Fruit fly (Drosophila melanogaster) whole organism, embryonic: ENCODE measurements around the gene CG12479.

Experiments used
- Antp ChIP-seq: fragments of 200-800 bp; sonication (Bioruptor generic); optimal IDR thresholded peaks from 3 replicates; lab custom pipeline; 2016; ENCODE audit warnings: missing biosample characterization, missing genetic modification characterization
- B-H2 ChIP-seq: fragments of 200-800 bp; sonication (Bioruptor generic); optimal IDR thresholded peaks from 2 replicates; lab custom pipeline; 2018; ENCODE audit warnings: missing biosample characterization, mild to moderate bottlenecking, missing genetic modification characterization
- Bgb ChIP-seq: fragments of 200-800 bp; sonication (Bioruptor generic); IDR thresholded peaks from 2 replicates; pipeline ENCODE4 v1.3.6; 2022; ENCODE audit warnings: missing biosample characterization, missing genetic modification characterization; ENCODE audit not compliant: partially characterized antibody
- CG11085 ChIP-seq: fragments of 200-800 bp; sonication (Bioruptor generic); IDR thresholded peaks from 2 replicates; pipeline ENCODE4 v1.3.6; 2022; ENCODE audit warnings: missing biosample characterization, missing genetic modification characterization
- CG11504 ChIP-seq: fragments of 200-800 bp; sonication (Bioruptor generic); optimal IDR thresholded peaks from 3 replicates; lab custom pipeline; 2019; ENCODE audit warnings: missing biosample characterization, mild to moderate bottlenecking, missing genetic modification characterization, moderate library complexity
- CG11695 ChIP-seq: fragments of 200-800 bp; sonication (Bioruptor generic); IDR thresholded peaks from 3 replicates; pipeline ENCODE4 v1.3.6; 2022; ENCODE audit warnings: missing biosample characterization, missing genetic modification characterization
- CG12769 ChIP-seq: fragments of 200-800 bp; sonication (Bioruptor generic); optimal IDR thresholded peaks from 2 replicates; lab custom pipeline; 2019; ENCODE audit warnings: missing biosample characterization, mild to moderate bottlenecking, missing genetic modification characterization, moderate library complexity
- CG13894 ChIP-seq: fragments of 200-800 bp; sonication (Bioruptor generic); optimal IDR thresholded peaks from 3 replicates; lab custom pipeline; 2018; ENCODE audit warnings: missing biosample characterization, mild to moderate bottlenecking, missing genetic modification characterization, moderate library complexity
- CG17359 ChIP-seq: fragments of 200-800 bp; sonication (Bioruptor generic); optimal IDR thresholded peaks from 3 replicates; lab custom pipeline; 2018; ENCODE audit warnings: missing biosample characterization, mild to moderate bottlenecking, missing genetic modification characterization, moderate library complexity
- CG17361 ChIP-seq: fragments of 200-800 bp; sonication (Bioruptor generic); IDR thresholded peaks from 3 replicates; pipeline ENCODE4 v1.3.6; 2022; ENCODE audit warnings: missing biosample characterization, missing genetic modification characterization
- CG1792 ChIP-seq: fragments of 200-800 bp; sonication (Bioruptor generic); optimal IDR thresholded peaks from 2 replicates; lab custom pipeline; 2016; ENCODE audit warnings: missing biosample characterization, missing genetic modification characterization
- CG18476 ChIP-seq: fragments of 200-800 bp; sonication (Bioruptor generic); optimal IDR thresholded peaks from 2 replicates; lab custom pipeline; 2016; ENCODE audit warnings: missing biosample characterization, mild to moderate bottlenecking, missing genetic modification characterization
- CG2712 ChIP-seq: fragments of 200-800 bp; optimal IDR thresholded peaks from 3 replicates; lab custom pipeline; 2019; ENCODE audit warnings: missing biosample characterization, mild to moderate bottlenecking, missing genetic modification characterization, moderate library complexity
- CG4282 ChIP-seq: fragments of 200-800 bp; sonication (Bioruptor generic); optimal IDR thresholded peaks from 2 replicates; lab custom pipeline; 2016; ENCODE audit warnings: missing biosample characterization, missing genetic modification characterization
- CG4820 ChIP-seq: fragments of 200-800 bp; sonication (Bioruptor generic); optimal IDR thresholded peaks from 3 replicates; lab custom pipeline; 2016; ENCODE audit warnings: missing biosample characterization, missing genetic modification characterization
- CG6175 ChIP-seq: fragments of 200-800 bp; sonication (Bioruptor generic); IDR thresholded peaks from 3 replicates; pipeline ENCODE4 v1.3.6; 2022; ENCODE audit warnings: missing biosample characterization, missing genetic modification characterization
- CG7357 ChIP-seq: fragments of 200-800 bp; sonication (Bioruptor generic); IDR thresholded peaks from 3 replicates; pipeline ENCODE4 v1.3.6; 2022; ENCODE audit warnings: missing biosample characterization, missing genetic modification characterization
- CkIIα-i1 ChIP-seq: fragments of 200-800 bp; sonication (Bioruptor generic); IDR thresholded peaks from 2 replicates; pipeline ENCODE4 v1.3.6; 2022; ENCODE audit warnings: missing biosample characterization, missing genetic modification characterization
- Dad ChIP-seq: fragments of 200-800 bp; sonication (Bioruptor generic); optimal IDR thresholded peaks from 3 replicates; lab custom pipeline; 2016; ENCODE audit warnings: missing biosample characterization, missing genetic modification characterization
- ERR ChIP-seq: fragments of 200-800 bp; sonication (Bioruptor generic); optimal IDR thresholded peaks from 2 replicates; lab custom pipeline; 2016; ENCODE audit warnings: missing biosample characterization, missing genetic modification characterization
- HHEX ChIP-seq: fragments of 200-800 bp; sonication (Bioruptor generic); optimal IDR thresholded peaks from 3 replicates; lab custom pipeline; 2017; ENCODE audit warnings: missing biosample characterization, mild to moderate bottlenecking, missing genetic modification characterization, missing genetic modification reagents
- HmgZ ChIP-seq: fragments of 200-800 bp; sonication (Bioruptor generic); optimal IDR thresholded peaks from 2 replicates; lab custom pipeline; 2018; ENCODE audit warnings: missing biosample characterization, mild to moderate bottlenecking, missing genetic modification characterization
- NC2α ChIP-seq: fragments of 200-800 bp; sonication (Bioruptor generic); optimal IDR thresholded peaks from 2 replicates; lab custom pipeline; 2016; ENCODE audit warnings: missing biosample characterization, missing genetic modification characterization
- Oli ChIP-seq: fragments of 200-800 bp; sonication (Bioruptor generic); optimal IDR thresholded peaks from 2 replicates; lab custom pipeline; 2018; ENCODE audit warnings: missing biosample characterization, mild to moderate bottlenecking, missing genetic modification characterization, moderate library complexity
- Optix ChIP-seq: fragments of 200-800 bp; sonication (Bioruptor generic); IDR thresholded peaks from 3 replicates; pipeline ENCODE4 v1.3.6; 2022; ENCODE audit warnings: missing biosample characterization, missing genetic modification characterization
- abd-A ChIP-seq: fragments of 200-800 bp; sonication (Bioruptor generic); optimal IDR thresholded peaks from 3 replicates; lab custom pipeline; 2019; ENCODE audit warnings: missing biosample characterization, mild to moderate bottlenecking, missing genetic modification characterization, moderate library complexity
- ase ChIP-seq: fragments of 200-800 bp; sonication (Bioruptor generic); IDR thresholded peaks from 3 replicates; pipeline ENCODE4 v1.3.6; 2022; ENCODE audit warnings: missing biosample characterization, missing genetic modification characterization
- br ChIP-seq: fragments of >200 bp; optimal IDR thresholded peaks from 2 replicates; lab custom pipeline; 2017
- btn ChIP-seq: fragments of 200-800 bp; sonication (Bioruptor generic); optimal IDR thresholded peaks from 2 replicates; lab custom pipeline; 2016; ENCODE audit warnings: missing biosample characterization, missing genetic modification characterization
- cad ChIP-seq: fragments of >200 bp; optimal IDR thresholded peaks from 2 replicates; lab custom pipeline; 2017; ENCODE audit warnings: missing biosample characterization, missing genetic modification characterization
- cg ChIP-seq: fragments of 200-800 bp; sonication (Bioruptor generic); optimal IDR thresholded peaks from 3 replicates; lab custom pipeline; 2019; ENCODE audit warnings: missing biosample characterization, mild to moderate bottlenecking, missing genetic modification characterization, moderate library complexity
- chinmo ChIP-seq: fragments of 200-800 bp; sonication (Bioruptor generic); IDR thresholded peaks from 4 replicates; pipeline ENCODE4 v1.3.6; 2022; ENCODE audit warnings: missing biosample characterization, missing genetic modification characterization; ENCODE audit not compliant: partially characterized antibody
- dpn ChIP-seq, 2 experiments: fragments of 200-800 bp; sonication (Bioruptor generic); optimal IDR thresholded peaks; 3 replicates each; lab custom pipeline; 2016; ENCODE audit warnings: missing biosample characterization in 2 of 2, missing genetic modification characterization in 2 of 2
- ewg ChIP-seq: fragments of 200-800 bp; sonication (Bioruptor generic); optimal IDR thresholded peaks from 3 replicates; lab custom pipeline; 2017; ENCODE audit warnings: mild to moderate bottlenecking, missing biosample characterization, missing genetic modification reagents, missing genetic modification characterization
- fd3F ChIP-seq: fragments of 200-800 bp; sonication (Bioruptor generic); optimal IDR thresholded peaks from 2 replicates; lab custom pipeline; 2018; ENCODE audit warnings: missing biosample characterization, mild to moderate bottlenecking, missing genetic modification characterization, moderate library complexity
- ind ChIP-seq: fragments of 200-800 bp; sonication (Bioruptor generic); optimal IDR thresholded peaks from 3 replicates; lab custom pipeline; 2016; ENCODE audit warnings: missing biosample characterization, missing genetic modification characterization
- jigr1 ChIP-seq: fragments of 200-800 bp; sonication (Bioruptor generic); IDR thresholded peaks from 3 replicates; pipeline ENCODE4 v1.3.6; 2022; ENCODE audit warnings: missing biosample characterization, missing genetic modification characterization
- lilli ChIP-seq: fragments of 200-800 bp; sonication (Bioruptor generic); optimal IDR thresholded peaks from 3 replicates; lab custom pipeline; 2016; ENCODE audit warnings: missing biosample characterization, missing genetic modification characterization
- mam ChIP-seq: fragments of 200-800 bp; sonication (Bioruptor generic); optimal IDR thresholded peaks from 3 replicates; lab custom pipeline; 2016; ENCODE audit warnings: missing biosample characterization, missing genetic modification characterization
- nmo ChIP-seq: fragments of 200-800 bp; sonication (Bioruptor generic); optimal IDR thresholded peaks from 2 replicates; lab custom pipeline; 2018; ENCODE audit warnings: missing biosample characterization, mild to moderate bottlenecking, missing genetic modification characterization, moderate library complexity
- nom ChIP-seq: fragments of 200-800 bp; sonication (Bioruptor generic); optimal IDR thresholded peaks from 2 replicates; lab custom pipeline; 2017; ENCODE audit warnings: missing biosample characterization, missing genetic modification characterization, mild to moderate bottlenecking, moderate library complexity, missing genetic modification reagents
- pb ChIP-seq: fragments of 200-800 bp; sonication (Bioruptor generic); optimal IDR thresholded peaks from 3 replicates; lab custom pipeline; 2016; ENCODE audit warnings: missing biosample characterization, missing genetic modification characterization
- ranshi ChIP-seq: fragments of 200-800 bp; sonication (Bioruptor generic); IDR thresholded peaks from 2 replicates; pipeline ENCODE4 v1.3.6; 2022; ENCODE audit warnings: missing biosample characterization, missing genetic modification characterization
- so ChIP-seq: fragments of 200-800 bp; sonication (Bioruptor generic); IDR thresholded peaks from 3 replicates; pipeline ENCODE4 v1.3.6; 2022; ENCODE audit warnings: missing biosample characterization, missing genetic modification characterization
- tna ChIP-seq: fragments of 200-800 bp; sonication (Bioruptor generic); IDR thresholded peaks from 2 replicates; pipeline ENCODE4 v1.3.6; 2022; ENCODE audit warnings: missing biosample characterization, missing genetic modification characterization; ENCODE audit not compliant: partially characterized antibody
- trem ChIP-seq: fragments of 200-800 bp; optimal IDR thresholded peaks from 3 replicates; lab custom pipeline; 2019; ENCODE audit warnings: missing biosample characterization, mild to moderate bottlenecking, missing genetic modification characterization, moderate library complexity
- ttk ChIP-seq: fragments of 200-800 bp; sonication (Bioruptor generic); IDR thresholded peaks from 2 replicates; pipeline ENCODE4 v2.1.2; 2022; ENCODE audit warnings: missing biosample characterization, missing genetic modification characterization
- unc-4 ChIP-seq: fragments of 200-800 bp; sonication (Bioruptor generic); IDR thresholded peaks from 2 replicates; pipeline ENCODE4 v1.3.6; 2022; ENCODE audit warnings: missing biosample characterization, missing genetic modification characterization; ENCODE audit not compliant: partially characterized antibody
- zen2 ChIP-seq: fragments of 200-800 bp; sonication (Bioruptor generic); IDR thresholded peaks from 3 replicates; pipeline ENCODE4 v1.3.6; 2022; ENCODE audit warnings: missing biosample characterization, missing genetic modification characterization; ENCODE audit not compliant: partially characterized antibody

Gene CG12479

DNA sequence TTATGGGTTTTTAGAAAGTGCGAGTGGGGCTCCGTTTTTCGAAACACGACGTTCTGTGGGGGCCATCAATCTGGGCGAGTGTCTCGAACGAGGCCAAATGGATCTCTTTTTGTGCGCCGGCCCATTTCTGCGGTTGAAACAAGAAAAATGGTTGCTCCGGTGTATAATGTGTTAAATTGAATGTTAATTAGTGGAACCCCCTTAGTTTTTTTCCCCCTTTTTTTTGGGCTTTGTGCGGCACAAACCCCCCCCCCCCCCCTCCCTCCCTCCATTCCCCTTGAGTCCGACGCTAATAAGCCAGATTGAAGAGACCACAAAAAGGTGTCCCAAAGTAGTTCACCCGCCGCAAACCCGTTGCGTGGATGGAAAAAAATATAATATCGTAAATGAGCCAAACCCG is 21.8 kb upstream of the CG12479 start (continued):
- TF ChIP-seq CG4820 (GFP tag; lab: Kevin White, UChicago) (no peak), ase (GFP tag; lab: Robert Waterston, UW) (no peak), chinmo (GFP tag; lab: Robert Waterston, UW) (0 out of 4 replicates have a peak, but pooled peaks have one; percentile 44), br (lab: Kevin White, UChicago) (no peak), Optix (GFP tag; lab: Robert Waterston, UW) (no peak), CG11085 (no peak), CG13894 (tag; lab: Kevin White, UChicago) (no peak), cg (GFP tag; lab: Kevin White, UChicago) (no peak), zen2 (GFP tag; lab: Robert Waterston, UW) (no peak), CG11695 (GFP tag; lab: Robert Waterston, UW) (no peak), ttk (GFP tag; lab: Robert Waterston, UW) (no peak), abd-A (tag; lab: Kevin White, UChicago) (peak; percentile 19), mam (GFP tag; lab: Kevin White, UChicago) (no peak), Oli (tag; lab: Kevin White, UChicago) (no peak), ERR (GFP tag; lab: Kevin White, UChicago) (no peak), CG7357 (GFP tag; lab: Robert Waterston, UW) (no peak), CG17359 (tag; lab: Kevin White, UChicago) (no peak), nmo (no peak), Antp (no peak)

- no peak for TF ChIP-seq ind
- TF ChIP-seq pb (GFP tag; lab: Kevin White, UChicago): no peak
- TF ChIP-seq tna (GFP tag; lab: Robert Waterston, UW): no peak
- TF ChIP-seq cad: no peak
- TF ChIP-seq CG2712 (tag; lab: Kevin White, UChicago): no peak
- no peak for TF ChIP-seq jigr1 (GFP tag; lab: Robert Waterston, UW)
- TF ChIP-seq btn (GFP tag; lab: Kevin White, UChicago): no peak
- TF ChIP-seq trem (tag; lab: Kevin White, UChicago): no peak
- TF ChIP-seq nom (GFP tag; lab: Kevin White, UChicago): no peak
- no peak for TF ChIP-seq unc-4 (GFP tag; lab: Robert Waterston, UW)
- no peak for TF ChIP-seq dpn (GFP tag; optimal IDR thresholded peaks at IDR 0.05; lab: Kevin White, UChicago)
- no peak for TF ChIP-seq Dad (GFP tag; lab: Kevin White, UChicago)
Measured at dm6 chrX:14172524-14172923, 20.7 kb upstream of the CG12479 start, which contains the start of gene betaNACtes1. TSS of gene betaNACtes1 (minus strand) at chrX:14172624.

DNA sequence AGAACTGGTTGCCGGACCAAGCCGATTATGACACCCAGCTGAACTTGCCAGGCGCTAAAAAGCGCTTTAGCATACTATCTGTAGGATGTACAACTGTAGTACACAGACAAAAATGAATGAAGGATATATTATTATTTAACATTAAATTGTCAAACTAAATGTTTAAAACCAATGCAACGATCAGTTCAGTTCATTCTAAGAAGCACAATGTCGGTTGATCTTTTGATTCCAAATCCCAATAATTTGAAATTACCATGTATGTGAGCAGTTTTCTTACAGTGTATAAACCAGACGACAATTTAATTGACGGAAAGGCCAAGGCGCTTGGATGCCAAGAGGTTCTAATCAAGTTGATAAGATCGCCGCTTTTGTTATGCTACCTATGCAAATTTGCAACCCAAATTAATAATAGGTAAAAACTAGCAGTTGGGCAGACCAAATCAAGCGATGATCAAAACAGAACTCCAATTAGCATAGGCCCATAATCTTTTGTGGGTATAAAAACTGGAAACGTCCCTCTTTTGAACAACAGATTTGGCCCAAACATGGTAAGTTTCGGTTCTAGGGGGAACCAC is 17.3 kb upstream of the CG12479 start, which contains the start of gene CG12480:
CG12480 (plus strand) TSS at position 525 of the 575 bp plus-strand sequence.
- TF ChIP-seq ranshi (GFP tag; lab: Robert Waterston, UW) (peak; percentile 55; the same call in 1 of the 2 replicates), cg (GFP tag; lab: Kevin White, UChicago) (no peak), CkIIα-i1 (GFP tag; lab: Robert Waterston, UW) (no peak), HHEX (peak; percentile 46), ewg (GFP tag; lab: Kevin White, UChicago) (no peak), nmo (peak; percentile 6), HmgZ (tag; lab: Kevin White, UChicago) (peak; percentile 44), fd3F (peak; percentile 49), lilli (peak; percentile 75), CG12769 (tag; lab: Kevin White, UChicago) (peak; percentile 77), CG11504 (tag; lab: Kevin White, UChicago) (peak; percentile 27), B-H2 (GFP tag; lab: Kevin White, UChicago) (no peak), CG18476 (peak; percentile 37), CG4282 (GFP tag; lab: Kevin White, UChicago) (no peak), CG17361 (GFP tag; lab: Robert Waterston, UW) (0 out of 3 replicates have a peak, but pooled peaks have one; percentile 16), so (peak; percentile 52; the same call in 1 of the 3 replicates), NC2α (no peak), Bgb (GFP tag; lab: Robert Waterston, UW) (no peak), CG6175 (GFP tag; lab: Robert Waterston, UW) (peak; percentile 37; the same call in 1 of the 3 replicates), CG1792 (GFP tag; lab: Kevin White, UChicago) (no peak)
